Worm (Caenorhabditis elegans) whole organism, late embryonic: ENCODE data around the gene algn-9.

ENCODE experiments used
- C08G9.2 ChIP-seq: sonication (generic microtip); optimal IDR thresholded peaks from 2 replicates; lab custom pipeline; 2016; ENCODE audit warnings: mild to moderate bottlenecking, missing genetic modification characterization, moderate library complexity, missing compliant biosample characterization
- K02D7.2 ChIP-seq: sonication (generic microtip); optimal IDR thresholded peaks from 2 replicates; lab custom pipeline; 2017; ENCODE audit warnings: mild to moderate bottlenecking, missing genetic modification characterization, missing compliant biosample characterization
- T23F11.4 ChIP-seq: fragments of 200-800 bp; sonication (Bioruptor generic); optimal IDR thresholded peaks from 2 replicates; lab custom pipeline; 2018; ENCODE audit warnings: mild to moderate bottlenecking, missing genetic modification characterization, missing compliant biosample characterization
- Y22D7AL.16 ChIP-seq: sonication (generic microtip); optimal IDR thresholded peaks from 2 replicates; lab custom pipeline; 2016; ENCODE audit warnings: missing genetic modification characterization, missing compliant biosample characterization
- ahr-1 ChIP-seq: sonication (generic microtip); optimal IDR thresholded peaks from 2 replicates; lab custom pipeline; 2016; ENCODE audit warnings: missing genetic modification characterization, missing compliant biosample characterization
- ama-1 ChIP-seq: fragments of 150-350 bp; optimal IDR thresholded peaks from 2 replicates; lab custom pipeline; 2014
- ceh-18 ChIP-seq: sonication (generic microtip); optimal IDR thresholded peaks from 2 replicates; lab custom pipeline; 2016; ENCODE audit warnings: missing genetic modification characterization, missing compliant biosample characterization
- ceh-19 ChIP-seq: fragments of 200-800 bp; sonication (Bioruptor generic); optimal IDR thresholded peaks from 2 replicates; lab custom pipeline; 2018; ENCODE audit warnings: mild to moderate bottlenecking, missing genetic modification characterization, missing compliant biosample characterization
- ceh-22 ChIP-seq: sonication (generic microtip); optimal IDR thresholded peaks from 2 replicates; lab custom pipeline; 2017; ENCODE audit warnings: missing biosample characterization, missing genetic modification characterization
- ceh-31 ChIP-seq: sonication (generic microtip); optimal IDR thresholded peaks from 2 replicates; lab custom pipeline; 2016; ENCODE audit warnings: missing genetic modification characterization, missing compliant biosample characterization
- ceh-34 ChIP-seq: sonication (generic microtip); optimal IDR thresholded peaks from 2 replicates; lab custom pipeline; 2016; ENCODE audit warnings: mild to moderate bottlenecking, missing genetic modification characterization, missing compliant biosample characterization
- ceh-45 ChIP-seq: fragments of 200-800 bp; sonication (Bioruptor generic); IDR thresholded peaks from 2 replicates; pipeline ENCODE4 v1.3.6; 2022; ENCODE audit warnings: missing genetic modification reagents, missing genetic modification characterization, missing compliant biosample characterization
- ceh-48 ChIP-seq: sonication (generic microtip); optimal IDR thresholded peaks from 2 replicates; lab custom pipeline; 2016; ENCODE audit warnings: missing genetic modification characterization, inconsistent platforms, missing compliant biosample characterization
- ceh-6 ChIP-seq: fragments of 200-800 bp; sonication (Bioruptor generic); optimal IDR thresholded peaks from 2 replicates; lab custom pipeline; 2018; ENCODE audit warnings: mild to moderate bottlenecking, missing genetic modification characterization, missing compliant biosample characterization
- ceh-9 ChIP-seq: sonication (generic microtip); optimal IDR thresholded peaks from 2 replicates; lab custom pipeline; 2016; ENCODE audit warnings: mild to moderate bottlenecking, missing genetic modification characterization, inconsistent platforms, missing compliant biosample characterization
- che-1 ChIP-seq: sonication (generic microtip); optimal IDR thresholded peaks from 2 replicates; lab custom pipeline; 2016; ENCODE audit warnings: mild to moderate bottlenecking, missing genetic modification characterization, missing compliant biosample characterization
- dmd-4 ChIP-seq: sonication (generic microtip); optimal IDR thresholded peaks from 2 replicates; lab custom pipeline; 2016; ENCODE audit warnings: borderline replicate concordance, missing genetic modification characterization, missing compliant biosample characterization
- elt-2 ChIP-seq: sonication (generic microtip); optimal IDR thresholded peaks from 2 replicates; lab custom pipeline; 2016; ENCODE audit warnings: missing genetic modification reagents, missing genetic modification characterization, missing compliant biosample characterization
- ets-4 ChIP-seq: sonication (generic microtip); optimal IDR thresholded peaks from 2 replicates; lab custom pipeline; 2016; ENCODE audit warnings: missing genetic modification characterization, missing compliant biosample characterization
- eyg-1 ChIP-seq: sonication (generic microtip); optimal IDR thresholded peaks from 2 replicates; lab custom pipeline; 2016; ENCODE audit warnings: missing genotype, missing genetic modification characterization, missing compliant biosample characterization
- fax-1 ChIP-seq: sonication (generic microtip); optimal IDR thresholded peaks from 2 replicates; lab custom pipeline; 2016; ENCODE audit warnings: missing genotype, missing genetic modification characterization, missing compliant biosample characterization
- fkh-10 ChIP-seq: fragments of 150-350 bp; optimal IDR thresholded peaks from 2 replicates; lab custom pipeline; 2014; ENCODE audit warnings: missing biosample characterization, missing genetic modification reagents, missing genetic modification characterization
- gmeb-2 ChIP-seq: sonication (generic microtip); optimal IDR thresholded peaks from 2 replicates; lab custom pipeline; 2016; ENCODE audit warnings: missing genetic modification characterization, inconsistent platforms, missing compliant biosample characterization
- hlh-13 ChIP-seq: fragments of 200-800 bp; sonication (Bioruptor generic); optimal IDR thresholded peaks from 2 replicates; lab custom pipeline; 2018; ENCODE audit warnings: mild to moderate bottlenecking, missing genetic modification characterization, missing compliant biosample characterization
- hlh-15 ChIP-seq: sonication (generic microtip); optimal IDR thresholded peaks from 2 replicates; lab custom pipeline; 2016; ENCODE audit warnings: missing genetic modification characterization, missing compliant biosample characterization
- hlh-6 ChIP-seq: sonication (generic microtip); optimal IDR thresholded peaks from 2 replicates; lab custom pipeline; 2016; ENCODE audit warnings: missing genotype, missing genetic modification characterization, missing compliant biosample characterization
- hlh-8 ChIP-seq: sonication (generic microtip); optimal IDR thresholded peaks from 2 replicates; lab custom pipeline; 2016; ENCODE audit warnings: missing genotype, missing genetic modification characterization, missing compliant biosample characterization
- lim-6 ChIP-seq: sonication (generic microtip); optimal IDR thresholded peaks from 2 replicates; lab custom pipeline; 2016; ENCODE audit warnings: missing genetic modification characterization, missing compliant biosample characterization
- madf-2 ChIP-seq: sonication (generic microtip); optimal IDR thresholded peaks from 2 replicates; lab custom pipeline; 2017; ENCODE audit warnings: missing genetic modification characterization, missing compliant biosample characterization
- nfya-1 ChIP-seq: sonication (generic microtip); optimal IDR thresholded peaks from 2 replicates; lab custom pipeline; 2017; ENCODE audit warnings: missing genetic modification characterization, mild to moderate bottlenecking, missing compliant biosample characterization, antibody characterized with exemption, moderate library complexity
- nhr-232 ChIP-seq: sonication (generic microtip); optimal IDR thresholded peaks from 2 replicates; lab custom pipeline; 2016; ENCODE audit warnings: missing genetic modification characterization, missing compliant biosample characterization
- npax-4 ChIP-seq: sonication (generic microtip); optimal IDR thresholded peaks from 2 replicates; lab custom pipeline; 2016; ENCODE audit warnings: missing genetic modification characterization, missing compliant biosample characterization
- odd-2 ChIP-seq: sonication (generic microtip); optimal IDR thresholded peaks from 2 replicates; lab custom pipeline; 2017; ENCODE audit warnings: antibody characterized with exemption, mild to moderate bottlenecking, missing genetic modification characterization, missing compliant biosample characterization
- pag-3 ChIP-seq: sonication (generic microtip); optimal IDR thresholded peaks from 2 replicates; lab custom pipeline; 2016; ENCODE audit warnings: missing compliant biosample characterization, missing genetic modification characterization, borderline replicate concordance
- pat-9 ChIP-seq: fragments of 200-800 bp; sonication (Bioruptor generic); optimal IDR thresholded peaks from 2 replicates; lab custom pipeline; 2018; ENCODE audit warnings: mild to moderate bottlenecking, missing genetic modification characterization, moderate library complexity, missing compliant biosample characterization
- pha-4 ChIP-seq: fragments of 150-350 bp; optimal IDR thresholded peaks from 2 replicates; lab custom pipeline; 2018; ENCODE audit warnings: missing biosample characterization, missing genetic modification reagents, missing genetic modification characterization
- pqm-1 ChIP-seq: sonication (generic microtip); optimal IDR thresholded peaks from 2 replicates; lab custom pipeline; 2016; ENCODE audit warnings: missing genetic modification characterization, missing compliant biosample characterization
- pros-1 ChIP-seq: fragments of 150-350 bp; optimal IDR thresholded peaks from 2 replicates; lab custom pipeline; 2014; ENCODE audit warnings: missing biosample characterization, missing genetic modification reagents, missing genetic modification characterization
- ref-2 ChIP-seq: sonication (generic microtip); optimal IDR thresholded peaks from 2 replicates; lab custom pipeline; 2016; ENCODE audit warnings: missing genetic modification characterization, missing compliant biosample characterization
- rnt-1 ChIP-seq: sonication (generic microtip); optimal IDR thresholded peaks from 2 replicates; lab custom pipeline; 2016; ENCODE audit warnings: missing genetic modification characterization, missing compliant biosample characterization
- sdc-2 ChIP-seq: sonication (generic microtip); optimal IDR thresholded peaks from 2 replicates; lab custom pipeline; 2016; ENCODE audit warnings: missing genotype, missing genetic modification characterization, missing compliant biosample characterization
- sox-2 ChIP-seq: fragments of 200-800 bp; sonication (Bioruptor generic); IDR thresholded peaks from 2 replicates; pipeline ENCODE4 v1.3.6; 2022; ENCODE audit warnings: missing genetic modification reagents, missing genetic modification characterization, missing compliant biosample characterization
- syd-9 ChIP-seq: sonication (generic microtip); optimal IDR thresholded peaks from 2 replicates; lab custom pipeline; 2016; ENCODE audit warnings: mild to moderate bottlenecking, missing genetic modification characterization, moderate library complexity, missing compliant biosample characterization
- tbx-2 ChIP-seq: sonication (generic microtip); optimal IDR thresholded peaks from 2 replicates; lab custom pipeline; 2016; ENCODE audit warnings: missing genetic modification characterization, missing compliant biosample characterization
- tbx-7 ChIP-seq: sonication (generic microtip); optimal IDR thresholded peaks from 2 replicates; lab custom pipeline; 2016; ENCODE audit warnings: missing genotype, missing genetic modification characterization, missing compliant biosample characterization
- ttx-3 ChIP-seq: sonication (generic microtip); optimal IDR thresholded peaks from 2 replicates; lab custom pipeline; 2016; ENCODE audit warnings: missing genetic modification reagents, missing genetic modification characterization, missing compliant biosample characterization
- unc-3 ChIP-seq, 2 experiments: fragments of 200-800 bp in 1 of 2; sonication (Bioruptor generic) in 1 of 2; sonication (generic microtip) in 1 of 2; conservative IDR thresholded peaks in 1 of 2; optimal IDR thresholded peaks in 1 of 2; 2 replicates each; pipeline versions ENCODE4 v1.3.6 to Lab custom; 2016 to 2022; ENCODE audit warnings: missing compliant biosample characterization in 2 of 2, missing genetic modification characterization in 2 of 2, missing genetic modification reagents in 1 of 2
- unc-55 ChIP-seq: sonication (generic microtip); optimal IDR thresholded peaks from 2 replicates; lab custom pipeline; 2017; ENCODE audit warnings: missing biosample characterization, missing genetic modification reagents, missing genetic modification characterization
- unc-86 ChIP-seq: sonication (generic microtip); optimal IDR thresholded peaks from 2 replicates; lab custom pipeline; 2016; ENCODE audit warnings: missing genetic modification characterization, missing compliant biosample characterization
- zip-5 ChIP-seq: sonication (generic microtip); optimal IDR thresholded peaks from 2 replicates; lab custom pipeline; 2016; ENCODE audit warnings: missing genetic modification characterization, missing compliant biosample characterization
- ztf-16 ChIP-seq: sonication (generic microtip); optimal IDR thresholded peaks from 2 replicates; lab custom pipeline; 2017; ENCODE audit warnings: missing genetic modification characterization, missing compliant biosample characterization

The algn-9 gene

DNA sequence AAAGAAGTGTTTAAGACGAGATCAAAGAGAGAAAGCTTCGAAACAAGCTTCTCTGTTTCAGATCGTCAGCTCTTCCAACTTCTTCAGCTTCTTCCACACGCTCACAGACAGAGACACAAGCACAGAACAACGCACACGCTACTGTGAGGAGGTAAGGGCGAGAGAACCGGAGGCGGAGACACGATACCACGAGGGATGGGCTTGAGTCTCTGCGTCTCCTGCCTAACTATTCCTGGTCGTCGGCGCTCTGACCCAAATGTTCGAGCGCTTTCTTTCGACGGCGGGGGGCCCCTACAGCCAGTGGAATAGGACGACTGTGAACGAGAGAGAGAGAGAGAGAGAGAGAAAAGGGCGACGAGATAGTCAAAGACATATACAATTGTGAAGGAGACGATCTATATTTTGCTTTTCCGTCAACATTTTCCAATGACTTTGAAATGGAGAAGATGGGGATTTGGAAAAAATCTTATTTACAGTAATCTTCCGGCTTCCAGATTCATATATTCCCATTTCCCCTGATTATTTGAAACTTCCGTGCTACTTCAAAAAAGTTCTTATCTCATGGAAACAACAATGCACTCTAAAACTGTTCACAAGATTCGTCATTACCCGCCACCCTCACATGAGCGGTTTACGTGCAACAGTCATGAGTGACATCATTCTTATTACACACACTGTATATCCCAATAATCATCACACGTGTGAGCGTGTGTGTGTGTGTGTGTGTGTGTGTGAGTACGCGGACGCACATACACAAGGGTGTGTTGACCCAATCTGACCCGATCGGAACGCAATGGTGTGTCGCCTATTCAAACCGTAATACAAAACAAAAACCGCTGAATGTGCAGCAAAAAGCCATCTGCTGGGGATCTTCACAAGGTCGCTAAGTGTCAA lies 35.1 kb upstream of the algn-9 start:
- peak; percentile 62 for TF ChIP-seq tbx-2 (tag; lab: Kevin White, UChicago)
- TF ChIP-seq K02D7.2 (tag; lab: Kevin White, UChicago), result no peak
- no peak for TF ChIP-seq ceh-22
- TF ChIP-seq gmeb-2 (tag; lab: Kevin White, UChicago), result peak; percentile 2
- peak; percentile 88 for TF ChIP-seq ama-1
- no peak for TF ChIP-seq pat-9
- TF ChIP-seq ztf-16, result peak; percentile 5
- no peak for TF ChIP-seq sox-2 (GFP tag; lab: Robert Waterston, UW)
- TF ChIP-seq unc-86 (tag; lab: Kevin White, UChicago), result no peak
- TF ChIP-seq nhr-232 (tag; lab: Kevin White, UChicago), result no peak
- TF ChIP-seq ref-2 (tag; lab: Kevin White, UChicago), result peak; percentile 90
- no peak for TF ChIP-seq hlh-6 (tag; lab: Kevin White, UChicago)
- TF ChIP-seq unc-55 (GFP tag; lab: Kevin White, UChicago), result peak; percentile 28
- no peak for TF ChIP-seq tbx-7 (tag; lab: Kevin White, UChicago)
- peak; percentile 11 for TF ChIP-seq pha-4 (tag; lab: Kevin White, UChicago)
- no peak for TF ChIP-seq ceh-6 (GFP tag; lab: Kevin White, UChicago)
- peak; percentile 92 for TF ChIP-seq ceh-34
- TF ChIP-seq T23F11.4 (GFP tag; lab: Kevin White, UChicago), result peak; percentile 30
- no peak for TF ChIP-seq odd-2 (tag; lab: Kevin White, UChicago)
- no peak for TF ChIP-seq eyg-1 (tag; lab: Kevin White, UChicago)
- peak; percentile 67 for TF ChIP-seq rnt-1 (tag; lab: Kevin White, UChicago)
- TF ChIP-seq dmd-4 (tag; lab: Kevin White, UChicago), result no peak
- peak; percentile 18 for TF ChIP-seq madf-2 (tag; lab: Kevin White, UChicago)
- no peak for TF ChIP-seq hlh-15 (tag; lab: Kevin White, UChicago)
- TF ChIP-seq ceh-45 (GFP tag; lab: Robert Waterston, UW), result no peak
- TF ChIP-seq C08G9.2, result peak; percentile 6
- TF ChIP-seq che-1 (tag; lab: Kevin White, UChicago), result no peak
- TF ChIP-seq ttx-3 (tag; lab: Kevin White, UChicago), result no peak
- TF ChIP-seq ceh-19, result no peak
- TF ChIP-seq syd-9 (tag; lab: Kevin White, UChicago), result peak; percentile 25
- TF ChIP-seq zip-5 (tag; lab: Kevin White, UChicago), result no peak
- peak; percentile 32 for TF ChIP-seq pqm-1 (tag; lab: Kevin White, UChicago)
- TF ChIP-seq Y22D7AL.16 (tag; lab: Kevin White, UChicago), result no peak
- peak; percentile 88 for TF ChIP-seq ceh-18 (tag; lab: Kevin White, UChicago)
- no peak for TF ChIP-seq pag-3 (tag; lab: Kevin White, UChicago)
- no peak for TF ChIP-seq fkh-10
- TF ChIP-seq ceh-48, result no peak
- no peak for TF ChIP-seq elt-2 (tag; lab: Kevin White, UChicago)
- no peak for TF ChIP-seq hlh-13 (GFP tag; lab: Kevin White, UChicago)
- TF ChIP-seq sdc-2 (tag; lab: Kevin White, UChicago), result peak; percentile 30
- peak; percentile 81 for TF ChIP-seq ceh-31 (tag; lab: Kevin White, UChicago)
- peak; percentile 94 for TF ChIP-seq nfya-1 (tag; lab: Kevin White, UChicago)
- peak; percentile 76 for TF ChIP-seq ets-4 (tag; lab: Kevin White, UChicago)
- TF ChIP-seq lim-6, result no peak
- no peak for TF ChIP-seq ceh-9 (tag; lab: Kevin White, UChicago)
- peak; percentile 73 for TF ChIP-seq pros-1 (tag; lab: Kevin White, UChicago)
- TF ChIP-seq ahr-1, result no peak
- TF ChIP-seq unc-3 (GFP tag; conservative IDR thresholded peaks at IDR 0.05; lab: Robert Waterston, UW), result peak; percentile 38; the same call in 1 of the 2 replicates
- no peak for TF ChIP-seq unc-3 (tag; optimal IDR thresholded peaks at IDR 0.05; lab: Kevin White, UChicago)
- no peak for TF ChIP-seq fax-1 (tag; lab: Kevin White, UChicago)
- TF ChIP-seq hlh-8 (tag; lab: Kevin White, UChicago), result no peak
- no peak for TF ChIP-seq npax-4
